Worm (Caenorhabditis elegans) whole organism, L1 larva: Measurements from ENCODE around the gene srx-85.

Source experiments
- C04F5.9 ChIP-seq: sonication (generic microtip); optimal IDR thresholded peaks from 2 replicates; lab custom pipeline; 2016; ENCODE audit warnings: missing genetic modification characterization, missing compliant biosample characterization
- C16A3.4 ChIP-seq: fragments of 150-350 bp; optimal IDR thresholded peaks from 2 replicates; lab custom pipeline; 2014; ENCODE audit warnings: missing biosample characterization, missing genetic modification characterization
- F16B12.6 ChIP-seq: fragments of 150-350 bp; optimal IDR thresholded peaks from 2 replicates; lab custom pipeline; 2014; ENCODE audit warnings: missing biosample characterization, missing genetic modification characterization
- Y116A8C.19 ChIP-seq: sonication (generic microtip); optimal IDR thresholded peaks from 2 replicates; lab custom pipeline; 2016; ENCODE audit warnings: missing compliant biosample characterization, missing genetic modification characterization, borderline replicate concordance
- alr-1 ChIP-seq: fragments of 200-800 bp; sonication (Bioruptor generic); optimal IDR thresholded peaks from 2 replicates; lab custom pipeline; 2018; ENCODE audit warnings: borderline replicate concordance, mild to moderate bottlenecking, missing genetic modification characterization, missing compliant biosample characterization
- aly-2 ChIP-seq: fragments of 150-350 bp; optimal IDR thresholded peaks from 2 replicates; lab custom pipeline; 2014; ENCODE audit warnings: missing biosample characterization, missing genetic modification characterization
- ama-1 ChIP-seq: fragments of 150-350 bp; optimal IDR thresholded peaks from 2 replicates; lab custom pipeline; 2014
- blmp-1 ChIP-seq: fragments of 150-350 bp; optimal IDR thresholded peaks from 2 replicates; lab custom pipeline; 2014; ENCODE audit warnings: missing biosample characterization, missing genetic modification characterization
- ceh-8 ChIP-seq: fragments of 200-800 bp; sonication (Bioruptor generic); optimal IDR thresholded peaks from 2 replicates; lab custom pipeline; 2018; ENCODE audit warnings: mild to moderate bottlenecking, missing genetic modification characterization, moderate library complexity, missing compliant biosample characterization
- ceh-88 ChIP-seq: fragments of 200-800 bp; sonication (Bioruptor generic); IDR thresholded peaks from 2 replicates; pipeline ENCODE4 v1.3.6; 2022; ENCODE audit warnings: missing genetic modification characterization, missing compliant biosample characterization
- ceh-90 ChIP-seq: sonication (generic microtip); optimal IDR thresholded peaks from 2 replicates; lab custom pipeline; 2016; ENCODE audit warnings: missing genetic modification characterization, missing compliant biosample characterization
- dpl-1 ChIP-seq, 3 experiments: fragments of 150-350 bp in 2 of 3; sonication (generic microtip) in 1 of 3; optimal IDR thresholded peaks; 2 replicates each; lab custom pipeline; 2014 to 2017; ENCODE audit warnings: missing biosample characterization in 3 of 3, missing genetic modification characterization in 3 of 3, missing genetic modification reagents in 3 of 3
- efl-1 ChIP-seq, 4 experiments: fragments of 150-350 bp; optimal IDR thresholded peaks in 3 of 4; peaks in 1 of 4; 1 replicate in 1 of 4; 2 replicates in 3 of 4; lab custom pipeline; 2014; ENCODE audit warnings: missing biosample characterization in 2 of 4, missing genetic modification characterization in 2 of 4, missing genetic modification reagents in 2 of 4
- egl-27 ChIP-seq, 2 experiments: fragments of 150-350 bp in 1 of 2; sonication (generic microtip); optimal IDR thresholded peaks; 3 replicates each; lab custom pipeline; 2017 to 2018; ENCODE audit warnings: missing biosample characterization in 2 of 2, missing genetic modification characterization in 2 of 2, missing genetic modification reagents in 2 of 2
- elt-2 ChIP-seq: sonication (generic microtip); optimal IDR thresholded peaks from 2 replicates; lab custom pipeline; 2016; ENCODE audit warnings: missing genetic modification characterization, mild to moderate bottlenecking, inconsistent platforms, missing compliant biosample characterization, missing genetic modification reagents
- ets-5 ChIP-seq: fragments of 200-800 bp; sonication (Bioruptor generic); IDR thresholded peaks from 2 replicates; pipeline ENCODE4 v1.3.6; 2022; ENCODE audit warnings: missing genetic modification characterization, missing compliant biosample characterization
- fkh-10 ChIP-seq: sonication (generic microtip); optimal IDR thresholded peaks from 2 replicates; lab custom pipeline; 2017; ENCODE audit warnings: missing biosample characterization, missing genetic modification reagents, missing genetic modification characterization
- fos-1 ChIP-seq: fragments of 150-350 bp; optimal IDR thresholded peaks from 2 replicates; lab custom pipeline; 2014; ENCODE audit warnings: missing biosample characterization, missing genetic modification characterization
- grh-1 ChIP-seq: fragments of 200-800 bp; sonication (Bioruptor generic); IDR thresholded peaks from 2 replicates; pipeline ENCODE4 v1.3.6; 2022; ENCODE audit warnings: missing genetic modification reagents, missing genetic modification characterization, missing compliant biosample characterization
- hpl-2 ChIP-seq: fragments of 150-350 bp; optimal IDR thresholded peaks from 2 replicates; lab custom pipeline; 2014; ENCODE audit warnings: missing biosample characterization, missing genetic modification reagents, missing genetic modification characterization
- irx-1 ChIP-seq: sonication (generic microtip); optimal IDR thresholded peaks from 2 replicates; lab custom pipeline; 2016; ENCODE audit warnings: missing genetic modification characterization, missing compliant biosample characterization
- jun-1 ChIP-seq: fragments of 150-350 bp; optimal IDR thresholded peaks from 2 replicates; lab custom pipeline; 2014; ENCODE audit warnings: missing biosample characterization, missing genetic modification reagents, missing genetic modification characterization
- lin-13 ChIP-seq: fragments of 150-350 bp; optimal IDR thresholded peaks from 2 replicates; lab custom pipeline; 2014; ENCODE audit warnings: missing biosample characterization, missing genetic modification reagents, missing genetic modification characterization
- lin-15B ChIP-seq: fragments of 150-350 bp; sonication (generic microtip); optimal IDR thresholded peaks from 3 replicates; lab custom pipeline; 2014; ENCODE audit warnings: missing biosample characterization, missing genetic modification characterization
- mef-2 ChIP-seq: fragments of 150-350 bp; optimal IDR thresholded peaks from 2 replicates; lab custom pipeline; 2014; ENCODE audit warnings: missing biosample characterization, missing genetic modification characterization
- mep-1 ChIP-seq: fragments of 150-350 bp; optimal IDR thresholded peaks from 2 replicates; lab custom pipeline; 2014; ENCODE audit warnings: missing biosample characterization, missing genetic modification characterization
- nhr-12 ChIP-seq: sonication (generic microtip); optimal IDR thresholded peaks from 2 replicates; lab custom pipeline; 2017; ENCODE audit warnings: missing biosample characterization, missing genetic modification characterization
- nhr-20 ChIP-seq: sonication (generic microtip); optimal IDR thresholded peaks from 2 replicates; lab custom pipeline; 2016; ENCODE audit warnings: mild to moderate bottlenecking, missing genetic modification characterization, missing compliant biosample characterization
- nhr-237 ChIP-seq: fragments of 150-350 bp; optimal IDR thresholded peaks from 2 replicates; lab custom pipeline; 2014; ENCODE audit warnings: missing biosample characterization, missing genetic modification characterization
- nhr-28 ChIP-seq: fragments of 150-350 bp; optimal IDR thresholded peaks from 2 replicates; lab custom pipeline; 2014; ENCODE audit warnings: missing biosample characterization, missing genetic modification characterization
- nhr-47 ChIP-seq: sonication (generic microtip); optimal IDR thresholded peaks from 2 replicates; lab custom pipeline; 2016; ENCODE audit warnings: mild to moderate bottlenecking, missing genetic modification characterization, moderate library complexity, missing compliant biosample characterization
- nhr-71 ChIP-seq: sonication (generic microtip); optimal IDR thresholded peaks from 2 replicates; lab custom pipeline; 2016; ENCODE audit warnings: mild to moderate bottlenecking, missing genetic modification characterization, moderate library complexity, missing compliant biosample characterization
- nhr-76 ChIP-seq: sonication (generic microtip); optimal IDR thresholded peaks from 2 replicates; lab custom pipeline; 2017; ENCODE audit warnings: missing biosample characterization, missing genetic modification characterization
- nhr-77 ChIP-seq: fragments of 150-350 bp; optimal IDR thresholded peaks from 2 replicates; lab custom pipeline; 2014; ENCODE audit warnings: missing biosample characterization, missing genetic modification characterization
- nhr-84 ChIP-seq: sonication (generic microtip); optimal IDR thresholded peaks from 2 replicates; lab custom pipeline; 2017; ENCODE audit warnings: missing biosample characterization, missing genetic modification characterization
- nhr-85 ChIP-seq: sonication (generic microtip); peaks from one replicate; lab custom pipeline; 2016; ENCODE audit warnings: missing genetic modification characterization, inconsistent platforms, missing compliant biosample characterization
- pag-3 ChIP-seq: sonication (generic microtip); optimal IDR thresholded peaks from 2 replicates; lab custom pipeline; 2017; ENCODE audit warnings: missing genetic modification characterization, mild to moderate bottlenecking, missing compliant biosample characterization, antibody characterized with exemption, borderline replicate concordance; ENCODE audit not compliant: insufficient read depth
- pqm-1 ChIP-seq: sonication (generic microtip); optimal IDR thresholded peaks from 3 replicates; lab custom pipeline; 2017; ENCODE audit warnings: missing biosample characterization, missing genetic modification characterization
- skn-1 ChIP-seq: fragments of 150-350 bp; optimal IDR thresholded peaks from 2 replicates; lab custom pipeline; 2014; ENCODE audit warnings: missing biosample characterization, missing genetic modification characterization
- snu-23 ChIP-seq: sonication (generic microtip); optimal IDR thresholded peaks from 2 replicates; lab custom pipeline; 2016; ENCODE audit warnings: missing genetic modification characterization, missing compliant biosample characterization
- sox-4 ChIP-seq: sonication (generic microtip); optimal IDR thresholded peaks from 2 replicates; lab custom pipeline; 2016; ENCODE audit warnings: missing genetic modification characterization, missing compliant biosample characterization
- swsn-7 ChIP-seq: sonication (generic microtip); optimal IDR thresholded peaks from 2 replicates; lab custom pipeline; 2016; ENCODE audit warnings: missing genetic modification characterization, missing compliant biosample characterization
- tlp-1 ChIP-seq: fragments of 150-350 bp; optimal IDR thresholded peaks from 2 replicates; lab custom pipeline; 2014; ENCODE audit warnings: missing biosample characterization, missing genetic modification characterization
- unc-130 ChIP-seq: fragments of 150-350 bp; optimal IDR thresholded peaks from 2 replicates; lab custom pipeline; 2017; ENCODE audit warnings: missing biosample characterization, missing genetic modification characterization, inconsistent platforms
- unc-30 ChIP-seq: sonication (generic microtip); optimal IDR thresholded peaks from 2 replicates; lab custom pipeline; 2017; ENCODE audit warnings: missing biosample characterization, missing genetic modification characterization
- unc-98 ChIP-seq: fragments of 200-800 bp; sonication (Bioruptor generic); IDR thresholded peaks from 2 replicates; pipeline ENCODE4 v1.3.6; 2022; ENCODE audit warnings: missing genetic modification characterization, missing compliant biosample characterization
- zag-1 ChIP-seq: fragments of 150-350 bp; optimal IDR thresholded peaks from 2 replicates; lab custom pipeline; 2014; ENCODE audit warnings: missing biosample characterization, missing genetic modification characterization
- ztf-11 ChIP-seq, 2 experiments: sonication (generic microtip); optimal IDR thresholded peaks; 2 replicates each; lab custom pipeline; 2016 to 2017; ENCODE audit warnings: missing genetic modification characterization in 2 of 2, missing biosample characterization in 1 of 2, missing compliant biosample characterization in 1 of 2
- ztf-4 ChIP-seq: fragments of 150-350 bp; optimal IDR thresholded peaks from 2 replicates; lab custom pipeline; 2014; ENCODE audit warnings: missing biosample characterization, missing genetic modification characterization

Gene srx-85

ce11 chrV:11534495-11535189, 17.8 kb upstream of the srx-85 start (continued):
- TF ChIP-seq mep-1 (tag; lab: Kevin White, UChicago) (peak; percentile 11), pag-3 (tag; lab: Kevin White, UChicago) (no peak), dpl-1 (GFP tag; optimal IDR thresholded peaks at IDR 0.05; lab: Kevin White, UChicago) (peak in 1 of 3 experiments; percentile 28), nhr-237 (no peak), blmp-1 (tag; lab: Kevin White, UChicago) (peak; percentile 99), nhr-12 (tag; lab: Kevin White, UChicago) (no peak), elt-2 (tag; lab: Kevin White, UChicago) (peak; percentile 87), mef-2 (tag; lab: Kevin White, UChicago) (no peak), ama-1 (lab: Kevin White, UChicago) (peak; percentile 65), ztf-11 (tag; optimal IDR thresholded peaks at IDR 0.05; lab: Kevin White, UChicago) (no peak), F16B12.6 (tag; lab: Kevin White, UChicago) (no peak), ceh-88 (GFP tag; lab: Robert Waterston, UW) (no peak), nhr-28 (tag; lab: Kevin White, UChicago) (no peak), aly-2 (no peak), ets-5 (no peak), unc-130 (tag; lab: Kevin White, UChicago) (peak; percentile 6), sox-4 (tag; lab: Kevin White, UChicago) (no peak), nhr-84 (tag; lab: Kevin White, UChicago) (no peak), grh-1 (GFP tag; lab: Robert Waterston, UW) (peak; percentile 10; the same call in 1 of the 2 replicates), nhr-85 (tag; lab: Kevin White, UChicago) (peak; percentile 81), C16A3.4 (peak; percentile 13), swsn-7 (no peak), lin-15B (tag; lab: Kevin White, UChicago) (no peak), fkh-10 (GFP tag; lab: Kevin White, UChicago) (no peak), irx-1 (tag; lab: Kevin White, UChicago) (no peak), ztf-4 (no peak), ceh-90 (tag; lab: Kevin White, UChicago) (no peak), lin-13 (GFP tag; lab: Kevin White, UChicago) (no peak), skn-1 (tag; lab: Kevin White, UChicago) (no peak), nhr-47 (tag; lab: Kevin White, UChicago) (no peak), alr-1 (no peak), efl-1 (optimal IDR thresholded peaks at IDR 0.05; lab: Kevin White, UChicago) (no peak), efl-1 (GFP tag; optimal IDR thresholded peaks at IDR 0.05 in 1 of 2; lab: Kevin White, UChicago) (peak in 1 of 2 experiments; percentile 78), zag-1 (no peak), nhr-77 (tag; lab: Kevin White, UChicago) (no peak), nhr-20 (tag; lab: Kevin White, UChicago) (peak; percentile 76), hpl-2 (GFP tag; lab: Kevin White, UChicago) (peak; percentile 21), Y116A8C.19 (tag; lab: Kevin White, UChicago) (no peak)

DNA sequence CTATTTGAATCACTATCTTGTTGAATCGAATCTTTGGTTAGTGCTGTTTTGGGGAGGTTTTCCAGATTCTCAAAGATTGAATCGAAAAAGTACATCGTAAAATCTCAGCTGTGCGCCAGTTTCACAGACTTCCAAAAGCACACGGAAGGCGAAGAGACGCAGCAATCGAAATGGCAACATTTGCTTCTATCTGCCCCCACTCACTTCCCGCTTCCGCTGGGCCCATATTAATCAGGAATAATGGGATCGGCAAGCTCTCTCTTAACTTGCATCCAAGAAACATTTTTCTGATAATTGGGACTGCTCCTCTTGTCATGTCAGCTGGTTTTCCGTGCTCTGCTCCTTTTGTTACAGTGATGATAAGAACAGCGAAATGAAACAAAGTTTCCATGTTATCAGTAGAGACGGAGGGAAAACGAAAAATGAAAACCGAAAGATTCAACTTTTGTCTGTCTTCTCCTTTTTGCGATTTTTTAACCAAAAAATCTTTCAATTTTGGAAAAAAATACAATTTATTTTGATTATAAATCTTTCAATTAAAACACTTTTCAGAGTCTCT, 16.9 kb upstream of the srx-85 start:
- TF ChIP-seq efl-1 (optimal IDR thresholded peaks at IDR 0.05; lab: Kevin White, UChicago) (no peak), efl-1 (GFP tag; optimal IDR thresholded peaks at IDR 0.05 in 1 of 2; lab: Kevin White, UChicago) (peak in 1 of 2 experiments; percentile 90), elt-2 (tag; lab: Kevin White, UChicago) (peak; percentile 66), nhr-20 (tag; lab: Kevin White, UChicago) (peak; percentile 1), ztf-4 (no peak), nhr-76 (tag; lab: Kevin White, UChicago) (no peak), blmp-1 (tag; lab: Kevin White, UChicago) (peak; percentile 51), ceh-8 (GFP tag; lab: Kevin White, UChicago) (no peak), unc-130 (tag; lab: Kevin White, UChicago) (no peak), lin-15B (tag; lab: Kevin White, UChicago) (no peak), ceh-90 (tag; lab: Kevin White, UChicago) (no peak), pqm-1 (tag; lab: Kevin White, UChicago) (no peak), unc-98 (no peak), pag-3 (tag; lab: Kevin White, UChicago) (no peak), fos-1 (tag; lab: Kevin White, UChicago) (no peak), C04F5.9 (tag; lab: Kevin White, UChicago) (no peak), tlp-1 (tag; lab: Kevin White, UChicago) (no peak), nhr-47 (tag; lab: Kevin White, UChicago) (peak; percentile 0), egl-27 (tag; optimal IDR thresholded peaks at IDR 0.05; lab: Kevin White, UChicago) (no peak), ets-5 (no peak), snu-23 (GFP tag; lab: Kevin White, UChicago) (peak; percentile 11), unc-30 (no peak), F16B12.6 (tag; lab: Kevin White, UChicago) (no peak), jun-1 (no peak), zag-1 (no peak), nhr-71 (tag; lab: Kevin White, UChicago) (peak; percentile 55), C16A3.4 (no peak), nhr-85 (tag; lab: Kevin White, UChicago) (peak; percentile 34)
